Fruit fly (Drosophila melanogaster) S2 (cell line): ENCODE measurements around the gene Tmhs.

Experiments used
- CG8478 ChIP-seq: fragments of >200 bp; optimal IDR thresholded peaks from 2 replicates; lab custom pipeline; 2018
- CTCF ChIP-seq, 2 experiments: fragments of >200 bp; optimal IDR thresholded peaks; 2 replicates each; lab custom pipeline; 2018

dm6 chr3L:1850498-1850897, 35.0 kb upstream of the Tmhs start:
- no peak for TF ChIP-seq CG8478 (lab: Kevin White, UChicago)
- no peak for TF ChIP-seq CTCF (optimal IDR thresholded peaks at IDR 0.05; lab: Kevin White, UChicago)
